Fruit fly (Drosophila melanogaster) whole organism, embryonic: ENCODE measurements around the gene CG32425.

ENCODE experiments used
- CG10274 ChIP-seq: fragments of 200-800 bp; sonication (Bioruptor generic); optimal IDR thresholded peaks from 3 replicates; lab custom pipeline; 2017; ENCODE audit warnings: missing biosample characterization, mild to moderate bottlenecking, missing genetic modification characterization
- CG10321 ChIP-seq: fragments of 200-800 bp; sonication (Bioruptor generic); IDR thresholded peaks from 2 replicates; pipeline ENCODE4 v1.3.6; 2022; ENCODE audit warnings: missing biosample characterization, missing genetic modification characterization
- CG10565 ChIP-seq: fragments of 200-800 bp; sonication (Bioruptor generic); optimal IDR thresholded peaks from 3 replicates; lab custom pipeline; 2016; ENCODE audit warnings: missing biosample characterization, mild to moderate bottlenecking, missing genetic modification characterization
- CG10959 ChIP-seq: fragments of 200-800 bp; sonication (Bioruptor generic); IDR thresholded peaks from 2 replicates; pipeline ENCODE4 v1.3.6; 2022; ENCODE audit warnings: missing biosample characterization, missing genetic modification characterization
- CG11247 ChIP-seq: fragments of 200-800 bp; sonication (Bioruptor generic); IDR thresholded peaks from 2 replicates; pipeline ENCODE4 v1.3.6; 2022; ENCODE audit warnings: missing biosample characterization, missing genetic modification characterization
- CG12236 ChIP-seq: fragments of 200-800 bp; sonication (Bioruptor generic); optimal IDR thresholded peaks from 2 replicates; lab custom pipeline; 2016; ENCODE audit warnings: missing biosample characterization, missing genetic modification characterization
- CG13287 ChIP-seq: fragments of 200-800 bp; sonication (Bioruptor generic); IDR thresholded peaks from 2 replicates; pipeline ENCODE4 v1.3.6; 2022; ENCODE audit warnings: missing biosample characterization, missing genetic modification characterization; ENCODE audit not compliant: partially characterized antibody
- CG15514 ChIP-seq: fragments of 200-800 bp; sonication (Bioruptor generic); optimal IDR thresholded peaks from 3 replicates; lab custom pipeline; 2017; ENCODE audit warnings: missing biosample characterization, missing genetic modification characterization, mild to moderate bottlenecking, moderate library complexity, missing genetic modification reagents
- CG1603 ChIP-seq: fragments of 200-800 bp; sonication (Bioruptor generic); optimal IDR thresholded peaks from 2 replicates; lab custom pipeline; 2019; ENCODE audit warnings: missing biosample characterization, mild to moderate bottlenecking, missing genetic modification characterization, moderate library complexity
- CG1792 ChIP-seq: fragments of 200-800 bp; sonication (Bioruptor generic); optimal IDR thresholded peaks from 2 replicates; lab custom pipeline; 2016; ENCODE audit warnings: missing biosample characterization, missing genetic modification characterization
- CG2116 ChIP-seq: fragments of 200-800 bp; sonication (Bioruptor generic); optimal IDR thresholded peaks from 3 replicates; lab custom pipeline; 2018; ENCODE audit warnings: missing biosample characterization, mild to moderate bottlenecking, missing genetic modification characterization
- CG30020 ChIP-seq: fragments of 200-800 bp; optimal IDR thresholded peaks from 2 replicates; lab custom pipeline; 2019; ENCODE audit warnings: missing biosample characterization, mild to moderate bottlenecking, missing genetic modification characterization, moderate library complexity
- CG31388 ChIP-seq: fragments of 200-800 bp; sonication (Bioruptor generic); optimal IDR thresholded peaks from 2 replicates; lab custom pipeline; 2016; ENCODE audit warnings: missing biosample characterization, missing genetic modification characterization
- CG31441 ChIP-seq: fragments of 200-800 bp; sonication (Bioruptor generic); IDR thresholded peaks from 2 replicates; pipeline ENCODE4 v1.3.6; 2022; ENCODE audit warnings: missing biosample characterization, missing genetic modification characterization
- CG4404 ChIP-seq: fragments of 200-800 bp; sonication (Bioruptor generic); IDR thresholded peaks from 2 replicates; pipeline ENCODE4 v1.3.6; 2022; ENCODE audit warnings: missing biosample characterization, missing genetic modification characterization
- CG4424 ChIP-seq: fragments of 200-800 bp; sonication (Bioruptor generic); optimal IDR thresholded peaks from 3 replicates; lab custom pipeline; 2016; ENCODE audit warnings: missing biosample characterization, missing genetic modification characterization
- CG4707 ChIP-seq: fragments of 200-800 bp; sonication (Bioruptor generic); optimal IDR thresholded peaks from 2 replicates; lab custom pipeline; 2018; ENCODE audit warnings: missing biosample characterization, mild to moderate bottlenecking, missing genetic modification characterization, moderate library complexity
- CG5180 ChIP-seq: fragments of 200-800 bp; sonication (Bioruptor generic); optimal IDR thresholded peaks from 3 replicates; lab custom pipeline; 2017; ENCODE audit warnings: missing biosample characterization, missing genetic modification characterization, mild to moderate bottlenecking, moderate library complexity, missing genetic modification reagents
- CG6272 ChIP-seq: fragments of 200-800 bp; sonication (Bioruptor generic); IDR thresholded peaks from 2 replicates; pipeline ENCODE4 v1.3.6; 2022; ENCODE audit warnings: missing biosample characterization, missing genetic modification characterization
- CG9215 ChIP-seq: fragments of 200-800 bp; sonication (Bioruptor generic); IDR thresholded peaks from 2 replicates; pipeline ENCODE4 v1.3.6; 2022; ENCODE audit warnings: missing biosample characterization, missing genetic modification characterization
- CG9609 ChIP-seq: fragments of 200-800 bp; sonication (Bioruptor generic); optimal IDR thresholded peaks from 3 replicates; lab custom pipeline; 2016; ENCODE audit warnings: missing biosample characterization, missing genetic modification characterization
- D19A ChIP-seq: fragments of 200-800 bp; optimal IDR thresholded peaks from 3 replicates; lab custom pipeline; 2019; ENCODE audit warnings: missing biosample characterization, mild to moderate bottlenecking, missing genetic modification characterization, moderate library complexity
- Deaf1 ChIP-seq: fragments of 200-800 bp; optimal IDR thresholded peaks from 3 replicates; lab custom pipeline; 2019; ENCODE audit warnings: missing biosample characterization, mild to moderate bottlenecking, missing genetic modification characterization, moderate library complexity
- Dek ChIP-seq: fragments of 200-800 bp; sonication (Bioruptor generic); optimal IDR thresholded peaks from 3 replicates; lab custom pipeline; 2019; ENCODE audit warnings: missing biosample characterization, mild to moderate bottlenecking, missing genetic modification characterization, moderate library complexity
- Doc2 ChIP-seq: fragments of 200-800 bp; sonication (Bioruptor generic); IDR thresholded peaks from 2 replicates; pipeline ENCODE4 v1.3.6; 2022; ENCODE audit warnings: missing biosample characterization, missing genetic modification characterization
- Hmx ChIP-seq: fragments of 200-800 bp; sonication (Bioruptor generic); optimal IDR thresholded peaks from 2 replicates; lab custom pipeline; 2016; ENCODE audit warnings: missing biosample characterization, missing genetic modification characterization
- Hr51 ChIP-seq, 2 experiments: fragments of 200-800 bp; sonication (Bioruptor generic); optimal IDR thresholded peaks; 2 replicates in 1 of 2; 3 replicates in 1 of 2; lab custom pipeline; 2016 to 2018; ENCODE audit warnings: missing biosample characterization in 2 of 2, missing genetic modification characterization in 2 of 2, mild to moderate bottlenecking in 1 of 2, moderate library complexity in 1 of 2
- Hr78 ChIP-seq, 2 experiments: fragments of 200-800 bp in 1 of 2; fragments of >200 bp in 1 of 2; sonication (Bioruptor generic) in 1 of 2; optimal IDR thresholded peaks; 2 replicates each; lab custom pipeline; 2017 to 2019; ENCODE audit warnings: missing biosample characterization in 2 of 2, missing genetic modification characterization in 2 of 2, mild to moderate bottlenecking in 1 of 2, moderate library complexity in 1 of 2
- Tbp ChIP-seq: fragments of >200 bp; optimal IDR thresholded peaks from 2 replicates; lab custom pipeline; 2018; ENCODE audit warnings: missing biosample characterization, missing genetic modification characterization
- abd-A ChIP-seq: fragments of 200-800 bp; sonication (Bioruptor generic); optimal IDR thresholded peaks from 3 replicates; lab custom pipeline; 2019; ENCODE audit warnings: missing biosample characterization, mild to moderate bottlenecking, missing genetic modification characterization, moderate library complexity
- az2 ChIP-seq: fragments of 200-800 bp; sonication (Bioruptor generic); optimal IDR thresholded peaks from 3 replicates; lab custom pipeline; 2016; ENCODE audit warnings: missing biosample characterization, missing genetic modification characterization
- bcd ChIP-seq: fragments of 200-800 bp; sonication (Bioruptor generic); optimal IDR thresholded peaks from 2 replicates; lab custom pipeline; 2017; ENCODE audit warnings: missing biosample characterization, mild to moderate bottlenecking, missing genetic modification characterization
- caup ChIP-seq: fragments of 200-800 bp; sonication (Bioruptor generic); optimal IDR thresholded peaks from 3 replicates; lab custom pipeline; 2017; ENCODE audit warnings: missing biosample characterization, mild to moderate bottlenecking, missing genetic modification characterization, moderate library complexity; ENCODE audit not compliant: severe bottlenecking
- eve ChIP-seq, 2 experiments: fragments of >200 bp; optimal IDR thresholded peaks; 2 replicates each; lab custom pipeline; 2017; ENCODE audit warnings: missing biosample characterization in 2 of 2, missing genetic modification characterization in 2 of 2
- ewg ChIP-seq: fragments of 200-800 bp; sonication (Bioruptor generic); optimal IDR thresholded peaks from 3 replicates; lab custom pipeline; 2017; ENCODE audit warnings: mild to moderate bottlenecking, missing biosample characterization, missing genetic modification reagents, missing genetic modification characterization
- fu2 ChIP-seq: fragments of 200-800 bp; sonication (Bioruptor generic); optimal IDR thresholded peaks from 2 replicates; lab custom pipeline; 2016; ENCODE audit warnings: missing biosample characterization, missing genetic modification characterization
- gfzf ChIP-seq: fragments of 200-800 bp; sonication (Bioruptor generic); optimal IDR thresholded peaks from 2 replicates; lab custom pipeline; 2016; ENCODE audit warnings: missing biosample characterization, mild to moderate bottlenecking, missing genetic modification characterization, moderate library complexity
- grn ChIP-seq: fragments of 200-800 bp; sonication (Bioruptor generic); optimal IDR thresholded peaks from 3 replicates; lab custom pipeline; 2017; ENCODE audit warnings: missing biosample characterization, missing genetic modification characterization
- gsb-n ChIP-seq: fragments of 200-800 bp; sonication (Bioruptor generic); optimal IDR thresholded peaks from 3 replicates; lab custom pipeline; 2018; ENCODE audit warnings: missing biosample characterization, mild to moderate bottlenecking, missing genetic modification characterization
- insv ChIP-seq, 2 experiments: fragments of 200-800 bp; sonication (Bioruptor generic); optimal IDR thresholded peaks; 3 replicates each; lab custom pipeline; 2016 to 2018; ENCODE audit warnings: missing biosample characterization in 2 of 2, missing genetic modification characterization in 2 of 2
- knrl ChIP-seq: fragments of 200-800 bp; sonication (Bioruptor generic); IDR thresholded peaks from 3 replicates; pipeline ENCODE4 v1.3.6; 2022; ENCODE audit warnings: missing biosample characterization, missing genetic modification characterization; ENCODE audit not compliant: partially characterized antibody
- lbe ChIP-seq: fragments of 200-800 bp; sonication (Bioruptor generic); optimal IDR thresholded peaks from 2 replicates; lab custom pipeline; 2016; ENCODE audit warnings: missing biosample characterization, mild to moderate bottlenecking, missing genetic modification characterization
- mam ChIP-seq: fragments of 200-800 bp; sonication (Bioruptor generic); optimal IDR thresholded peaks from 3 replicates; lab custom pipeline; 2016; ENCODE audit warnings: missing biosample characterization, missing genetic modification characterization
- oc ChIP-seq: fragments of 200-800 bp; sonication (Bioruptor generic); optimal IDR thresholded peaks from 2 replicates; lab custom pipeline; 2018; ENCODE audit warnings: missing biosample characterization, mild to moderate bottlenecking, missing genetic modification characterization, moderate library complexity
- repo ChIP-seq: fragments of 200-800 bp; sonication (Bioruptor generic); optimal IDR thresholded peaks from 2 replicates; lab custom pipeline; 2016; ENCODE audit warnings: missing biosample characterization, missing genetic modification characterization
- schlank ChIP-seq: fragments of 200-800 bp; sonication (Bioruptor generic); optimal IDR thresholded peaks from 2 replicates; lab custom pipeline; 2018; ENCODE audit warnings: missing biosample characterization, mild to moderate bottlenecking, missing genetic modification characterization
- trh ChIP-seq: fragments of 200-800 bp; sonication (Bioruptor generic); optimal IDR thresholded peaks from 2 replicates; lab custom pipeline; 2016; ENCODE audit warnings: missing biosample characterization, missing genetic modification characterization
- wek ChIP-seq: fragments of 200-800 bp; sonication (Bioruptor generic); optimal IDR thresholded peaks from 3 replicates; lab custom pipeline; 2018; ENCODE audit warnings: missing biosample characterization, mild to moderate bottlenecking, missing genetic modification characterization, moderate library complexity

Gene CG32425

dm6 chr3L:20517897-20518804 is 21.0 kb downstream of the CG32425 start (continued):
- TF ChIP-seq lbe (GFP tag; lab: Kevin White, UChicago) (peak; percentile 11), knrl (GFP tag; lab: Robert Waterston, UW) (no peak), Hr51 (GFP tag; optimal IDR thresholded peaks at IDR 0.05; lab: Kevin White, UChicago) (peak; percentile 9 to 44), Tbp (GFP tag; lab: Kevin White, UChicago) (no peak), abd-A (no peak), CG10565 (GFP tag; lab: Kevin White, UChicago) (no peak), CG5180 (no peak), CG10321 (GFP tag; lab: Robert Waterston, UW) (no peak), CG10274 (no peak), trh (no peak), caup (peak; percentile 21), CG9609 (GFP tag; lab: Kevin White, UChicago) (no peak), CG6272 (no peak), gsb-n (tag; lab: Kevin White, UChicago) (no peak), Dek (tag; lab: Kevin White, UChicago) (peak; percentile 42), gfzf (no peak), wek (GFP tag; lab: Kevin White, UChicago) (no peak), az2 (GFP tag; lab: Kevin White, UChicago) (peak; percentile 22), D19A (peak; percentile 9), Hmx (GFP tag; lab: Kevin White, UChicago) (no peak), CG13287 (no peak), CG15514 (GFP tag; lab: Kevin White, UChicago) (no peak), insv (GFP tag; optimal IDR thresholded peaks at IDR 0.05; lab: Kevin White, UChicago) (no peak), Deaf1 (tag; lab: Kevin White, UChicago) (no peak), fu2 (GFP tag; lab: Kevin White, UChicago) (peak; percentile 11), oc (tag; lab: Kevin White, UChicago) (no peak), CG2116 (peak; percentile 5), grn (GFP tag; lab: Kevin White, UChicago) (no peak), ewg (GFP tag; lab: Kevin White, UChicago) (no peak), repo (GFP tag; lab: Kevin White, UChicago) (no peak), CG4424 (GFP tag; lab: Kevin White, UChicago) (no peak), CG4707 (no peak), CG4404 (GFP tag; lab: Robert Waterston, UW) (no peak), CG10959 (no peak), CG1792 (GFP tag; lab: Kevin White, UChicago) (peak; percentile 26), CG1603 (tag; lab: Kevin White, UChicago) (no peak), bcd (GFP tag; lab: Kevin White, UChicago) (peak; percentile 13), eve (GFP tag; optimal IDR thresholded peaks at IDR 0.05; lab: Kevin White, UChicago) (peak in 1 of 2 experiments; percentile 54), CG12236 (GFP tag; lab: Kevin White, UChicago) (no peak), mam (GFP tag; lab: Kevin White, UChicago) (peak; percentile 37), CG30020 (tag; lab: Kevin White, UChicago) (no peak), Hr78 (GFP tag; optimal IDR thresholded peaks at IDR 0.05; lab: Kevin White, UChicago) (no peak), schlank (tag; lab: Kevin White, UChicago) (no peak), CG31441 (0 out of 2 replicates have a peak, but pooled peaks have one; percentile 19), Doc2 (GFP tag; lab: Robert Waterston, UW) (no peak), CG11247 (GFP tag; lab: Robert Waterston, UW) (no peak), CG9215 (GFP tag; lab: Robert Waterston, UW) (0 out of 2 replicates have a peak, but pooled peaks have one; percentile 9), CG31388 (GFP tag; lab: Kevin White, UChicago) (no peak)
